Worm (Caenorhabditis elegans): ENCODE measurements around the gene pdr-1.

DNA sequence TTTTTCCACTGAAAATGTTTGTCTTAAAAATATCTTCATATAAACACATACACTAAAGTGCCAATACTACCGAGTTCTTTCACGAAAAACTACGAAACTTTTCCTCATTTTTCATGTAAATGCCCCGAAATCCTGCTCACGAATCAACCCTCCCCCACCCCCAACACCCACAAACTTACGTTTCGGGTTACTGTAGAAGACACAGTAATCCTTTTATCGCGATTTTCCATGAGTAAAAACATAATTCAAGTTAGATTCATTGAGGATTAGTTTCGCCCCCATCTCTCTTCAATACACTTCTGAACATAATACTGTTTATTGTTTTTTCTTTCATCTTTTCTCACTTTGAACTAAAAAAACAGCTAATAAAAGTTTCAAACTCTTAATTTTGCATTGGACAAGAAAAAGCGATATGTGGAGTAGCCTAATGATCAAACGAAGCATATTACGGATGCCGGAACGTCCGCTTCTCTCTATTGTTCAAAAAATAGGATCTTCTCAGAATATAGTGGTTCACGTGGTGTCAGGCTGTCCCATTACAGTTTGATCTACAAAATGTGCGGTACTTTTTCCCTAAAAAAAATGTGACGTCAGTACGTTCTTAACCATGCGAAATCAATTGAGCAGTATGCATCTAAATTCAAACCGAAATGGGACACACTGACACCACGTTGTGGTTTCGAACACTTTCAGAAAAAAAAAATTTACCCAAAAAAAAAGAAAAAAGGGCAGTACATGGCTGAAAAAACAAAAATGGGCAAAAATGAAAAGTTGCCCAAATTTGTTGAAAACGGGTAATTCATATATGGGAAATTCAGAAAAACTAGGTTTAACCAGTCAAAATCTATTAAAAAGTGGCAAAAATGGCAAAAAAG is 47.1 kb upstream of the pdr-1 start:
- TF ChIP-seq W03F9.2 (tag; optimal IDR thresholded peaks at IDR 0.05), result no peak
- peak; percentile 33 for TF ChIP-seq him-1 (tag; optimal IDR thresholded peaks at IDR 0.05)
- no peak for TF ChIP-seq dao-5 (tag; optimal IDR thresholded peaks at IDR 0.05)
